Worm (Caenorhabditis elegans): ENCODE measurements around the gene dec-7.

Gene dec-7

ce11 chrIII:9932091-9932490 is at the start of gene dec-7:
TSS of gene dec-7 (plus strand) at chrIII:9932398.
- no peak for TF ChIP-seq cog-1 (tag; optimal IDR thresholded peaks at IDR 0.05)
- TF ChIP-seq klf-2 (GFP tag; conservative IDR thresholded peaks at IDR 0.05), result no peak
- TF ChIP-seq ztf-29 (GFP tag; IDR thresholded peaks at IDR 0.05), result no peak
- TF ChIP-seq tab-1 (GFP tag; IDR thresholded peaks at IDR 0.05), result no peak
- TF ChIP-seq ztf-23 (GFP tag; IDR thresholded peaks at IDR 0.05), result no peak
- TF ChIP-seq T22C8.4 (GFP tag; IDR thresholded peaks at IDR 0.05), result no peak
- no peak for TF ChIP-seq flt-1 (GFP tag; IDR thresholded peaks at IDR 0.05)
- no peak for TF ChIP-seq med-1 (GFP tag; optimal IDR thresholded peaks at IDR 0.05; ENCODE audit: insufficient read depth)
- no peak for TF ChIP-seq ref-1 (GFP tag; conservative IDR thresholded peaks at IDR 0.05)

DNA sequence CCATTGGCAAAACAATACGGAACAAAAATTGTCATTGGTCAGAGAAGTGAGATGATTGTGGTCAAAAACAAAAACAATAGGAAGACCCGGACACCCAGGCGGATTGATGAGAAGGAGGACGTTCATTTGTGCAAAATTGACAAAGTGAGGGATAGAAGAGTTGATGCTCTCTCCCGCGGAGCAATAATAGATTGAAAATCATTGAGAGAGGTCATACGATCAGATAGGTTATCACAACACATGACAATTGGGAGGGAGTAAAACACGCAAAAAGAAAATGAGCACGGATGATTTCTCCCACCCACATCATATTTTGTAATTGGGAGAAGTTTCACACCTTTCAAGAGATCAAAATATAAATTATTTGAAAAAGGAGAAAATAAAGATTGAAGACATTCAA is 46.6 kb upstream of the dec-7 start:
- no peak for TF ChIP-seq flt-1 (GFP tag; IDR thresholded peaks at IDR 0.05)
- TF ChIP-seq tab-1 (GFP tag; IDR thresholded peaks at IDR 0.05), result no peak
- no peak for TF ChIP-seq cog-1 (tag; optimal IDR thresholded peaks at IDR 0.05)
- TF ChIP-seq med-1 (GFP tag; optimal IDR thresholded peaks at IDR 0.05; ENCODE audit: insufficient read depth), result no peak
- no peak for TF ChIP-seq T22C8.4 (GFP tag; IDR thresholded peaks at IDR 0.05)
- no peak for TF ChIP-seq ref-1 (GFP tag; conservative IDR thresholded peaks at IDR 0.05)
- TF ChIP-seq ztf-23 (GFP tag; IDR thresholded peaks at IDR 0.05), result no peak
- no peak for TF ChIP-seq ztf-29 (GFP tag; IDR thresholded peaks at IDR 0.05)
- no peak for TF ChIP-seq klf-2 (GFP tag; conservative IDR thresholded peaks at IDR 0.05)

DNA sequence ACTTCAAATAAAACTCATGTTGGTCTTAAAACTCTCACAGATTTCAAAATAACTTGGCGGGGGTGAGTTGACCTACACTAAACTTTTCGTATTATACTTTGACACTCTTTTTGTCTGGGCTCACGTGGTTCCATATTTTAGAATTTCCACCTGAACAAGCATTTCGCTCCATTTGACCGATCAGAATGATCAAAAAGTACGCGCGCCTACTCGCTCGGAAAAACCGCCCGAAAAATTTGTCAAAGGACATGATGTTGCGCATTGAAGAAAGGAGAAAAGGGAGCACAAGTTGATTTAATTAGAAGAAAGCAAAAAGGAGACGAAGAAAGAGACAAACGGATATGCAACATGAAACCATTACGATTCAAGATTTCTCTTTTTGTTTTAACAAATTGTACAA is 45.9 kb upstream of the dec-7 start:
- TF ChIP-seq T22C8.4 (GFP tag; IDR thresholded peaks at IDR 0.05) (no peak), klf-2 (GFP tag; conservative IDR thresholded peaks at IDR 0.05) (no peak), ztf-29 (GFP tag; IDR thresholded peaks at IDR 0.05) (no peak), tab-1 (GFP tag; IDR thresholded peaks at IDR 0.05) (no peak), med-1 (GFP tag; optimal IDR thresholded peaks at IDR 0.05; ENCODE audit: insufficient read depth) (no peak), ref-1 (GFP tag; conservative IDR thresholded peaks at IDR 0.05) (no peak), cog-1 (tag; optimal IDR thresholded peaks at IDR 0.05) (no peak), flt-1 (GFP tag; IDR thresholded peaks at IDR 0.05) (no peak), ztf-23 (GFP tag; IDR thresholded peaks at IDR 0.05) (no peak)

DNA sequence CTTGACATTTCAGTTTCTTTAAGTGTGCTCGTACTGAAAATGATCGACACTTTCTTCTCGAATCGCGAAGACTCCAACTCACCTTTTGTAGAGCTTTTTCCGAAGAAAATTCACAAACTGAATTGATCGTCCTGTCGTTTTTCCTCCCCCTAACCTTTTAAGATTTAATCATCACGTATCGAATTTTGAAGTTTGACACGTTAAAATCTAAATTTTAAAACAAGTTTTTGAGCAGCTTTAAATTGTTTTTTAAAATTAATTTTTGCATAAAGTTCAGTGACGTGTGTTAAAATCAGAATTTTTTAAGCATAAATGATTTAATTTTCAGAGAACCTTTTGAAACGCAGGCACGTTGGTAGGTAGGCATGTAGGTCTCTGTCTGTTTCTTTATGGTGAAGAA is 40.9 kb upstream of the dec-7 start, which contains the start of gene alg-4:
Gene alg-4, minus strand, starts transcription at position 101 of the 400 bp plus-strand sequence.
- TF ChIP-seq T22C8.4 (GFP tag; IDR thresholded peaks at IDR 0.05) (no peak), med-1 (GFP tag; optimal IDR thresholded peaks at IDR 0.05; ENCODE audit: insufficient read depth) (no peak), ztf-29 (GFP tag; IDR thresholded peaks at IDR 0.05) (no peak), ztf-23 (GFP tag; IDR thresholded peaks at IDR 0.05) (no peak), ref-1 (GFP tag; conservative IDR thresholded peaks at IDR 0.05) (no peak)

DNA sequence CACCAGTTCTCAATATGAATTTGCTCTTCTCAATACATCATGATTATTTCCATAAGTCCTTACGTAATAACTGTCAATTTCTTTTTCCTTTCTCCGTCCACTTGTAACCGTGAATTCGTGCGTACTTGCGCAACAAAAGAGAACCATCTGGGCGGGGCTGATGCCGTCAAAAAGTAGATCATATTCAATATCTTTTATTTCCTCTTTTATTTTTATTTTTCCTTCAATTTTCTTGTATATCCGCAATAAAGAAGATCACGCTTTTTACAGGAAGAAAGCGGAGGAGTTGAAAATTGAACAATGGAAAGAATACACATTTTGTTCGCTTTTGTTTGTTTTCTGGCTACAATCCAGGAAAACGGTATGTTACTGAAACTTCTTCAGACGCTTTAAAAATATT is 39.3 kb upstream of the dec-7 start, which contains the start of gene mam-7:
Gene mam-7, plus strand, starts transcription at position 301 of the 400 bp plus-strand sequence.
- no peak for TF ChIP-seq med-1 (GFP tag; optimal IDR thresholded peaks at IDR 0.05; ENCODE audit: insufficient read depth)

DNA sequence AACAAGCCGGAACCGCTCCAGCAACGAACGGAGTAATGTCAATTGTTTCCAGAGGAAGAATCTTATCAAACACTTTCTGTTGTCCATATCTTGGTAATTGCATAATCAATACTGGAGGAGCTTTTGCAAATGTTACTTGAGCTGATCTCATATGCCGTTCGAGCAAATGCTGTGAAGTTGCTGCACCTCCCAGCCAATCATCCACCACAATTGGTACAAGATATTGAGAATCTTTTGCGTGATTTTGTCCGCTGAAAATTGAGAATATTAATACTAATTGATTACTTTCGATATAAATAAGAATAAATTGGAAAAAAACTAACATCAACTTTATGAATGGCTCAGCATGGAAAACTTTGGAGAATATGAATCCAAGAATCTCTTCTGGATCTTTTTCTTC is 32.5 kb upstream of the dec-7 start:
- TF ChIP-seq ztf-23 (GFP tag; IDR thresholded peaks at IDR 0.05), result no peak
- no peak for TF ChIP-seq ztf-29 (GFP tag; IDR thresholded peaks at IDR 0.05)
- TF ChIP-seq klf-2 (GFP tag; conservative IDR thresholded peaks at IDR 0.05), result no peak
- no peak for TF ChIP-seq tab-1 (GFP tag; IDR thresholded peaks at IDR 0.05)
- no peak for TF ChIP-seq ref-1 (GFP tag; conservative IDR thresholded peaks at IDR 0.05)
- TF ChIP-seq med-1 (GFP tag; optimal IDR thresholded peaks at IDR 0.05; ENCODE audit: insufficient read depth), result no peak
- no peak for TF ChIP-seq T22C8.4 (GFP tag; IDR thresholded peaks at IDR 0.05)
- TF ChIP-seq cog-1 (tag; optimal IDR thresholded peaks at IDR 0.05), result no peak
- TF ChIP-seq flt-1 (GFP tag; IDR thresholded peaks at IDR 0.05), result no peak

DNA sequence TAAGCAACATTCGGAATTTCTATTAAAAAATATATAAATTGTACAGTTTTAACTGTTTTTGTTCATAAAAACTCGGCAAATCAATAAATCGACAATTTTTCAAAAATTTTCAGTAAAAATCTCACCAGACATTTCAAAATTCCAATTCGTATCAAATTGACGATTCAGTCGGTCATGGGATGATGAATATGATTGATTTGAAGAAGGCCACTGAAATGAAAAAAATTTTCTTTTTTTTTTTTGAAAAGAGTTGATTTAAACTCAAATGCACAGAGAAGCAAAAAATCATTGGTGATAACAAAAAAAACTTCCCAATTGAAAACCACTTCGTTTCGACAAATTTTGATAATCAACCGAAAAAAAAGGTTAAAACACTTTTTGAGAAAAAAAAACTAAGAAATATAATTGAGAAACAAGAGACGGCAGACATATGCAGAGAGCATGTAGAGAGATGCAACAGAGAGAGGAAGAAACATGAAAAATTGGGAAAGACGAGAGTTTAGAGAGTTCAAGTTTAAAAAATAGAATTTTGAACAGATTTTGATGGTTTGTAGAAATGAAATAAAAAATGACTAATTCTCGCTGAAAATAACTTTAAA is 28.4 kb upstream of the dec-7 start:
- TF ChIP-seq ztf-23 (GFP tag; IDR thresholded peaks at IDR 0.05), result no peak
- no peak for TF ChIP-seq T22C8.4 (GFP tag; IDR thresholded peaks at IDR 0.05)
- TF ChIP-seq ztf-29 (GFP tag; IDR thresholded peaks at IDR 0.05), result no peak
- no peak for TF ChIP-seq flt-1 (GFP tag; IDR thresholded peaks at IDR 0.05)
- no peak for TF ChIP-seq tab-1 (GFP tag; IDR thresholded peaks at IDR 0.05)
- no peak for TF ChIP-seq ref-1 (GFP tag; conservative IDR thresholded peaks at IDR 0.05)
- TF ChIP-seq klf-2 (GFP tag; conservative IDR thresholded peaks at IDR 0.05), result no peak
- no peak for TF ChIP-seq cog-1 (tag; optimal IDR thresholded peaks at IDR 0.05)
- TF ChIP-seq med-1 (GFP tag; optimal IDR thresholded peaks at IDR 0.05; ENCODE audit: insufficient read depth), result no peak

ce11 chrIII:9905307-9905706 is 26.9 kb upstream of the dec-7 start:
- TF ChIP-seq T22C8.4 (GFP tag; IDR thresholded peaks at IDR 0.05) (no peak), cog-1 (tag; optimal IDR thresholded peaks at IDR 0.05) (no peak), tab-1 (GFP tag; IDR thresholded peaks at IDR 0.05) (no peak), med-1 (GFP tag; optimal IDR thresholded peaks at IDR 0.05; ENCODE audit: insufficient read depth) (no peak)

DNA sequence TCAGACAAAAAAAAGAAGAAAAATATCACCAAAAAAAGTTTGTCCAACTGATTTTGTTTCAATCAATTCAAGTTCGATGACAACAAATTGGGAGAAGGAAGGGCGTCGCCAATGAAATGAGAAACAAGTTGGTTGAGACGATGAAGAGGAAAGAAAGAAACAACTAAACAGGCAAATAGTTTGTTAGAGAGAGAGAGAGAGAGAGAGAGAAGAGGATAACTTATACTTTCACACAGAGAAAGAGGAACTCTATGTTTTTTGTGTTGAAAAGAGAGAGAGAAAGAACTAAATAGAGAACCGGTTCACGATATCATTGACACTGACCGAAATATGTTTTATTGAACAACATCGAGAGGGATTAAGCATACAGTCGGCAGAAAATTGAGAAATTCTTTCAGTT is 24.6 kb upstream of the dec-7 start:
- TF ChIP-seq klf-2 (GFP tag; conservative IDR thresholded peaks at IDR 0.05) (no peak), ztf-23 (GFP tag; IDR thresholded peaks at IDR 0.05) (no peak), T22C8.4 (GFP tag; IDR thresholded peaks at IDR 0.05) (no peak), cog-1 (tag; optimal IDR thresholded peaks at IDR 0.05) (no peak)

- TF ChIP-seq ztf-29 (GFP tag; IDR thresholded peaks at IDR 0.05), result no peak
- TF ChIP-seq cog-1 (tag; optimal IDR thresholded peaks at IDR 0.05), result no peak
Measured at ce11 chrIII:9908769-9909168, 23.4 kb upstream of the dec-7 start.

Measured in whole organism, midembryonic.